Fruit fly (Drosophila melanogaster): ENCODE results near the gene Ama.

- no peak for TF ChIP-seq CG8478 (optimal IDR thresholded peaks at IDR 0.05)
- TF ChIP-seq CTCF (optimal IDR thresholded peaks at IDR 0.05): no peak
Observed at dm6 chr3R:6741400-6741959, 20.9 kb upstream of the Ama start.

Data from S2 (cell line).